Worm (Caenorhabditis elegans) whole organism, young adult: ENCODE measurements around the gene srh-186.

Experiments
- C17E4.6 ChIP-seq: fragments of 200-800 bp; sonication (Bioruptor generic); IDR thresholded peaks from 2 replicates; pipeline ENCODE4 v1.3.6; 2022; ENCODE audit warnings: missing genetic modification reagents, missing genetic modification characterization, missing compliant biosample characterization
- D2030.7 ChIP-seq: fragments of 200-800 bp; sonication (Bioruptor generic); IDR thresholded peaks from 2 replicates; pipeline ENCODE4 v1.3.6; 2022; ENCODE audit warnings: missing genetic modification reagents, missing genetic modification characterization, missing compliant biosample characterization
- F39B2.1 ChIP-seq: fragments of 200-800 bp; sonication (Bioruptor generic); IDR thresholded peaks from 2 replicates; pipeline ENCODE4 v1.3.6; 2022; ENCODE audit warnings: missing genetic modification reagents, missing genetic modification characterization, missing compliant biosample characterization
- F57C9.4 ChIP-seq: sonication (generic microtip); optimal IDR thresholded peaks from 2 replicates; lab custom pipeline; 2017; ENCODE audit warnings: mild to moderate bottlenecking, missing genetic modification characterization, missing compliant biosample characterization
- K12H6.12 ChIP-seq: fragments of 200-800 bp; sonication (Bioruptor generic); optimal IDR thresholded peaks from 2 replicates; lab custom pipeline; 2018; ENCODE audit warnings: mild to moderate bottlenecking, missing genetic modification characterization, missing compliant biosample characterization
- Y53F4B.3 ChIP-seq: fragments of 200-800 bp; sonication (Bioruptor generic); IDR thresholded peaks from 2 replicates; pipeline ENCODE4 v1.3.6; 2022; ENCODE audit warnings: missing genetic modification reagents, missing genetic modification characterization, missing compliant biosample characterization
- Y67H2A.10 ChIP-seq: fragments of 200-800 bp; sonication (Bioruptor generic); conservative IDR thresholded peaks from 2 replicates; pipeline ENCODE4 v1.3.6; 2022; ENCODE audit warnings: missing genetic modification reagents, missing genetic modification characterization, missing compliant biosample characterization
- akir-1 ChIP-seq: fragments of 200-800 bp; sonication (Bioruptor generic); optimal IDR thresholded peaks from 2 replicates; lab custom pipeline; 2018; ENCODE audit warnings: mild to moderate bottlenecking, missing genetic modification characterization, moderate library complexity, missing compliant biosample characterization
- aptf-3 ChIP-seq: fragments of 200-800 bp; sonication (Bioruptor generic); IDR thresholded peaks from 2 replicates; pipeline ENCODE4 v1.3.6; 2022; ENCODE audit warnings: missing genetic modification characterization, missing compliant biosample characterization
- athp-1 ChIP-seq: sonication (generic microtip); optimal IDR thresholded peaks from 2 replicates; lab custom pipeline; 2017; ENCODE audit warnings: mild to moderate bottlenecking, missing genetic modification characterization, missing compliant biosample characterization
- attf-3 ChIP-seq: fragments of 200-800 bp; sonication (Bioruptor generic); conservative IDR thresholded peaks from 2 replicates; pipeline ENCODE4 v1.3.6; 2022; ENCODE audit warnings: missing genetic modification reagents, missing genetic modification characterization, missing compliant biosample characterization
- bed-1 ChIP-seq: fragments of 200-800 bp; sonication (Bioruptor generic); IDR thresholded peaks from 2 replicates; pipeline ENCODE4 v1.3.6; 2022; ENCODE audit warnings: missing genetic modification reagents, missing genetic modification characterization, missing compliant biosample characterization
- bed-2 ChIP-seq: fragments of 200-800 bp; sonication (Bioruptor generic); IDR thresholded peaks from 2 replicates; pipeline ENCODE4 v1.3.6; 2022; ENCODE audit warnings: missing genetic modification reagents, missing genetic modification characterization, missing compliant biosample characterization
- cebp-1 ChIP-seq, 2 experiments: fragments of 200-800 bp in 1 of 2; sonication (Bioruptor generic) in 1 of 2; sonication (generic microtip) in 1 of 2; IDR thresholded peaks in 1 of 2; optimal IDR thresholded peaks in 1 of 2; 2 replicates each; pipeline versions ENCODE4 v1.3.6 to Lab custom; 2017 to 2022; ENCODE audit warnings: missing compliant biosample characterization in 2 of 2, missing genetic modification characterization in 2 of 2, mild to moderate bottlenecking in 1 of 2, missing genetic modification reagents in 1 of 2, moderate library complexity in 1 of 2
- cebp-2 ChIP-seq: fragments of 200-800 bp; sonication (Bioruptor generic); IDR thresholded peaks from 2 replicates; pipeline ENCODE4 v1.3.6; 2022; ENCODE audit warnings: missing genetic modification characterization, missing compliant biosample characterization
- ceh-58 ChIP-seq: fragments of 200-800 bp; sonication (Bioruptor generic); IDR thresholded peaks from 2 replicates; pipeline ENCODE4 v1.3.6; 2022; ENCODE audit warnings: missing genetic modification characterization, missing compliant biosample characterization
- egl-18 ChIP-seq: fragments of 200-800 bp; sonication (Bioruptor generic); IDR thresholded peaks from 2 replicates; pipeline ENCODE4 v1.3.6; 2022; ENCODE audit warnings: missing genetic modification reagents, missing genetic modification characterization, missing compliant biosample characterization
- egl-44 ChIP-seq: fragments of 200-800 bp; sonication (Bioruptor generic); IDR thresholded peaks from 2 replicates; pipeline ENCODE4 v1.3.6; 2022; ENCODE audit warnings: missing genetic modification reagents, missing genetic modification characterization, missing compliant biosample characterization
- fkh-3 ChIP-seq: sonication (generic microtip); optimal IDR thresholded peaks from 2 replicates; lab custom pipeline; 2016; ENCODE audit warnings: mild to moderate bottlenecking, missing genetic modification characterization, missing compliant biosample characterization
- hlh-26 ChIP-seq: fragments of 200-800 bp; sonication (Bioruptor generic); conservative IDR thresholded peaks from 2 replicates; pipeline ENCODE4 v1.3.6; 2022; ENCODE audit warnings: missing genetic modification reagents, missing genetic modification characterization, missing compliant biosample characterization
- lag-1 ChIP-seq: fragments of 200-800 bp; sonication (Bioruptor generic); IDR thresholded peaks from 2 replicates; pipeline ENCODE4 v1.3.6; 2022; ENCODE audit warnings: missing genetic modification reagents, missing genetic modification characterization, missing compliant biosample characterization
- let-607 ChIP-seq, 2 experiments: fragments of 200-800 bp in 1 of 2; sonication (Bioruptor generic) in 1 of 2; sonication (generic microtip) in 1 of 2; optimal IDR thresholded peaks; 2 replicates each; lab custom pipeline; 2016 to 2018; ENCODE audit warnings: mild to moderate bottlenecking in 2 of 2, missing compliant biosample characterization in 2 of 2, missing genetic modification characterization in 2 of 2, moderate library complexity in 2 of 2, missing genotype in 1 of 2
- lin-35 ChIP-seq, 3 experiments: fragments of 150-350 bp in 2 of 3; sonication (generic microtip) in 1 of 3; optimal IDR thresholded peaks; 2 replicates each; lab custom pipeline; 2014 to 2018; ENCODE audit warnings: missing biosample characterization in 3 of 3, missing genetic modification characterization in 3 of 3, missing genetic modification reagents in 3 of 3
- lin-54 ChIP-seq: fragments of 200-800 bp; sonication (Bioruptor generic); optimal IDR thresholded peaks from 2 replicates; lab custom pipeline; 2018; ENCODE audit warnings: mild to moderate bottlenecking, missing genetic modification characterization, missing compliant biosample characterization
- lsy-27 ChIP-seq: sonication (generic microtip); optimal IDR thresholded peaks from 2 replicates; lab custom pipeline; 2017; ENCODE audit warnings: missing genetic modification characterization, mild to moderate bottlenecking, missing compliant biosample characterization, antibody characterized with exemption, missing genotype, borderline replicate concordance; ENCODE audit not compliant: insufficient read depth
- mel-28 ChIP-seq: sonication (generic microtip); optimal IDR thresholded peaks from 2 replicates; lab custom pipeline; 2016; ENCODE audit warnings: borderline replicate concordance, mild to moderate bottlenecking, missing genetic modification characterization, missing compliant biosample characterization
- nfya-2 ChIP-seq: fragments of 200-800 bp; sonication (Bioruptor generic); IDR thresholded peaks from 2 replicates; pipeline ENCODE4 v1.3.6; 2022; ENCODE audit warnings: missing genetic modification reagents, missing genetic modification characterization, missing compliant biosample characterization
- nhr-27 ChIP-seq: fragments of 200-800 bp; sonication (Bioruptor generic); optimal IDR thresholded peaks from 2 replicates; lab custom pipeline; 2018; ENCODE audit warnings: mild to moderate bottlenecking, missing genetic modification characterization, moderate library complexity, missing compliant biosample characterization
- nhr-90 ChIP-seq: sonication (generic microtip); optimal IDR thresholded peaks from 2 replicates; lab custom pipeline; 2016; ENCODE audit warnings: missing genotype, mild to moderate bottlenecking, missing genetic modification characterization, missing compliant biosample characterization
- rec-8 ChIP-seq, 2 experiments: sonication (generic microtip); optimal IDR thresholded peaks; 2 replicates each; lab custom pipeline; 2016; ENCODE audit warnings: mild to moderate bottlenecking in 2 of 2, missing genetic modification characterization in 2 of 2, missing genetic modification reagents in 2 of 2, missing genotype in 2 of 2, missing biosample characterization in 1 of 2, missing compliant biosample characterization in 1 of 2, moderate library complexity in 1 of 2
- repo-1 ChIP-seq: sonication (generic microtip); optimal IDR thresholded peaks from 2 replicates; lab custom pipeline; 2017; ENCODE audit warnings: mild to moderate bottlenecking, missing genetic modification characterization, missing compliant biosample characterization
- sea-2 ChIP-seq: fragments of 200-800 bp; sonication (Bioruptor generic); IDR thresholded peaks from 2 replicates; pipeline ENCODE4 v1.3.6; 2022; ENCODE audit warnings: missing genetic modification characterization, missing compliant biosample characterization
- snpc-1.3 ChIP-seq: sonication (generic microtip); optimal IDR thresholded peaks from 2 replicates; lab custom pipeline; 2017; ENCODE audit warnings: missing genetic modification characterization, mild to moderate bottlenecking, missing compliant biosample characterization, antibody characterized with exemption, moderate library complexity, missing genotype, missing genetic modification reagents; ENCODE audit not compliant: insufficient read depth
- tlf-1 ChIP-seq: fragments of 200-800 bp; sonication (Bioruptor generic); optimal IDR thresholded peaks from 2 replicates; lab custom pipeline; 2018; ENCODE audit warnings: mild to moderate bottlenecking, missing genetic modification characterization, missing compliant biosample characterization
- zim-3 ChIP-seq: sonication (generic microtip); optimal IDR thresholded peaks from 2 replicates; lab custom pipeline; 2017; ENCODE audit warnings: mild to moderate bottlenecking, missing genetic modification characterization, moderate library complexity, missing compliant biosample characterization
- ztf-18 ChIP-seq: sonication (generic microtip); optimal IDR thresholded peaks from 2 replicates; lab custom pipeline; 2016; ENCODE audit warnings: missing genotype, mild to moderate bottlenecking, missing genetic modification characterization, missing compliant biosample characterization
- ztf-22 ChIP-seq: fragments of 200-800 bp; sonication (Bioruptor generic); optimal IDR thresholded peaks from 2 replicates; lab custom pipeline; 2018; ENCODE audit warnings: mild to moderate bottlenecking, missing genetic modification characterization, moderate library complexity, missing compliant biosample characterization
- ztf-25 ChIP-seq: fragments of 200-800 bp; sonication (Bioruptor generic); IDR thresholded peaks from 2 replicates; pipeline ENCODE4 v1.3.6; 2022; ENCODE audit warnings: missing genetic modification reagents, missing genetic modification characterization, missing compliant biosample characterization
- ztf-28 ChIP-seq: fragments of 200-800 bp; sonication (Bioruptor generic); IDR thresholded peaks from 2 replicates; pipeline ENCODE4 v1.3.6; 2022; ENCODE audit warnings: missing genetic modification reagents, missing genetic modification characterization, missing compliant biosample characterization

srh-186 gene

ce11 chrV:15920273-15920672 is 35.3 kb upstream of the srh-186 start, which contains the start of gene F35E8.10:
TSS of gene F35E8.10 (minus strand) at chrV:15920373.
- TF ChIP-seq cebp-1 (GFP tag; IDR thresholded peaks at IDR 0.05; lab: Robert Waterston, UW) (no peak), cebp-1 (tag; optimal IDR thresholded peaks at IDR 0.05; lab: Kevin White, UChicago) (no peak), attf-3 (GFP tag; lab: Robert Waterston, UW) (no peak), ztf-22 (GFP tag; lab: Kevin White, UChicago) (no peak), egl-18 (GFP tag; lab: Robert Waterston, UW) (no peak), lin-35 (GFP tag; optimal IDR thresholded peaks at IDR 0.05; lab: Kevin White, UChicago) (no peak), ztf-25 (GFP tag; lab: Robert Waterston, UW) (no peak), C17E4.6 (GFP tag; lab: Robert Waterston, UW) (no peak), lag-1 (GFP tag; lab: Robert Waterston, UW) (no peak), ztf-18 (no peak), Y67H2A.10 (GFP tag; lab: Robert Waterston, UW) (no peak), D2030.7 (no peak), K12H6.12 (no peak), tlf-1 (GFP tag; lab: Kevin White, UChicago) (no peak)

DNA sequence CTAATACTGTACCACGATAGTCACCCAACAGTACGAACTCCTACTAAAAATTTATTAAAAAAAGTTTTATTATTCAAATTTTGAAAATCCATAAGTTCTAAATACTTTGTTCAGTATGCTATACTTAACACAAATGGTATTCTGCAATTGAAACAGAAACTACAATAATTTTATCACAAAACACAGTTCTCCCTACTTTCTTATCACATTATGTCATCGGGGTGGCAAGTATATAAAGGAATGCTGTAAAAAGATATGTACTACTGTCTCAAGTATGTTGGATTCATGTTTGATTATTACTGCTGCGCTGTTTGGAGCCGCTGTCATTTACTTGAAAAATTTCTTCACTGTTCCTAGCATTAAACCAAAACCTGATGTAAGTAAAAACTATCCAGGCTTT is 34.5 kb upstream of the srh-186 start, which contains the start of gene cdr-1:
Gene cdr-1, plus strand, starts transcription at position 208 of the 400 bp plus-strand sequence.
- TF ChIP-seq ceh-58 (GFP tag; lab: Robert Waterston, UW) (no peak), snpc-1.3 (tag; lab: Kevin White, UChicago) (no peak), fkh-3 (tag; lab: Kevin White, UChicago) (no peak), akir-1 (GFP tag; lab: Kevin White, UChicago) (no peak)

ce11 chrV:15922979-15923378 is 32.6 kb upstream of the srh-186 start, which contains the start of gene F35E8.13:
TSS of gene F35E8.13 (plus strand) at chrV:15923279.
- TF ChIP-seq Y53F4B.3 (GFP tag; lab: Robert Waterston, UW) (no peak), F57C9.4 (tag; lab: Kevin White, UChicago) (no peak), sea-2 (GFP tag; lab: Robert Waterston, UW) (no peak), aptf-3 (GFP tag; lab: Robert Waterston, UW) (no peak), athp-1 (no peak)

DNA sequence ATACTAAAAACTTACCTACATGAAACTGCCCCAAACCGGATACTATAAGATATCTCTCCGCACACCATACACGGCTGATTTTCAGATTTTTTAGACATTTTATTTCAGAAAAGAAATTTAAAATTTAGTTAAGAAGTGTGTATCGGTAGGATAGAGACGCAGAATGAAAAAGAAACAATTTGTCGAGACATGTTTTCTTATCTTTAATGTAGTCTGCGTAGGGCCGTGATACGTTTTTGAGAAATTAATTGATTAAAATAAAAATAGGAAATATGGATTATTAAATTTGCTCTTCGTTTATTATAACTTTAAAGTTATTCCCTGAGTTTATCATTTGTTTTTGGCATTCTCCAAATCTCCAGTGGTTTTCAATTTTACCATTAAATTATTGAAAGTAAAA is 31.3 kb upstream of the srh-186 start, which contains the start of gene nhr-108:
Gene nhr-108, minus strand, starts transcription at position 166 of the 400 bp plus-strand sequence.
- TF ChIP-seq cebp-2 (GFP tag; lab: Robert Waterston, UW) (no peak), bed-2 (GFP tag; lab: Robert Waterston, UW) (no peak), rec-8 (tag; optimal IDR thresholded peaks at IDR 0.05; lab: Kevin White, UChicago) (no peak), egl-44 (GFP tag; lab: Robert Waterston, UW) (no peak), nhr-27 (tag; lab: Kevin White, UChicago) (no peak), repo-1 (no peak), mel-28 (tag; lab: Kevin White, UChicago) (no peak), zim-3 (tag; lab: Kevin White, UChicago) (no peak), bed-1 (GFP tag; lab: Robert Waterston, UW) (no peak), egl-18 (GFP tag; lab: Robert Waterston, UW) (no peak), nfya-2 (no peak), ztf-28 (no peak), hlh-26 (no peak), sea-2 (GFP tag; lab: Robert Waterston, UW) (no peak), lin-54 (no peak), nhr-90 (tag; lab: Kevin White, UChicago) (no peak), lsy-27 (tag; lab: Kevin White, UChicago) (no peak), F39B2.1 (GFP tag; lab: Robert Waterston, UW) (no peak), let-607 (tag; optimal IDR thresholded peaks at IDR 0.05; lab: Kevin White, UChicago) (no peak)
